Worm (Caenorhabditis elegans): Measurements from ENCODE around the gene mrpl-20.
A peak's percentile ranks its signal among the peaks of the same experiment; 100 is the strongest.

Gene mrpl-20

DNA sequence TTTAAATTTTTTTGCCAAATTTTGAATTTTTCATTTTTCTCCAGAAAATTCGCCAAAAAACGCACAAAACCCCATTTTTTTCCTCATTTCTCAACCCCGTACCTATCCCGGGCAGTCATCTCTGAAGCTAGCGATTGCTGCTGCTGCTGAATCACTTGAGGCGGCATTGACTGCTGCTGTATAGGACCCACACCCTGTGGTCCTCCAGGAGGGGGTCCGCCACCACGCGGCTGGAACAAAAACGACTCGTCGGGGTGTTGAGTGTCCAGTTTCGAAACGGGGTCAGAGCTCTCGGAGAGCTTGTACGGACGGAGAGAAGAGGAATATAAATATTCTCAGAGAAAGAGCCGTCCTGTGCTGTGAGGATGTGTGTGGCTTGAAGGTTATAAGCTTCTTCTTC, 7.7 kb upstream of the mrpl-20 start, which contains the start of gene sam-10:
Gene sam-10 (minus strand): TSS at position 167 of the 400 bp plus-strand sequence.
- TF ChIP-seq grh-1 (GFP tag; IDR thresholded peaks at IDR 0.05), result no peak
- TF ChIP-seq mab-9 (GFP tag; IDR thresholded peaks at IDR 0.05), result no peak
- TF ChIP-seq nhr-19 (GFP tag; conservative IDR thresholded peaks at IDR 0.05), result no peak
- no peak for TF ChIP-seq dsc-1 (tag; optimal IDR thresholded peaks at IDR 0.05)
- no peak for TF ChIP-seq Y116A8C.19 (tag; optimal IDR thresholded peaks at IDR 0.05; ENCODE audit: borderline replicate concordance)
- no peak for TF ChIP-seq C04F5.9 (tag; optimal IDR thresholded peaks at IDR 0.05)

DNA sequence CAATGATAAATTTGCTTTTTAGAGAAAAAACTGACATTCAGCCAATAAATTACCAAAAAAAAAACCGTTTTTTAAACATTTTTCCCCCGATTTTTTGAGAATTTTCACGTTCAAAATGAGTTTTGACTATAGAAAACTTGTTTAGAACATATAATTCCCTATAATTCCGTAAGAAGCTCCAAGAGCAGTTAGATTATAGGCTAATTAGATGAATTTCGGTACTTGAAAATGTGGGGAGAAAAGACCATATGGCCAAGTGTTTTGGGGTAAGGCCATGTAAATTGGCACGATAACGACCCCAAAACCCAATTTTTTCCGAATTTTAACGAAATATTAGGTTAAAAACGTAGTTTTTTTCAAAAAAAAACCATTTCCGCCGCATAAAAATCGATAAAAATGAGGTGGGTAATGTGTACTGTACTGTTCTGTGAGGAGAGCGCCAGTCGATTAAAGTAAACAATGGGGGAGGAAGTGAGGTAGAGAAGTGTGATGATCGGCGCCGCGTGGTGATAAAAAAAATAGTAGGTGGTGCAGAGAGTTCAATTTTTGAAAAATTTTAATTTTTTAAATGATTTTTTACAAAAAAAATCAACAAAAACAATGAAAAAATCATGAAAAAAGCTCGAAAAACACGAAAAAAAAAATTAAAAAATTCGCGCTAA, 4.8 kb upstream of the mrpl-20 start:
- TF ChIP-seq skn-1 (tag; optimal IDR thresholded peaks at IDR 0.05) (peak; percentile 18), nhr-76 (tag; optimal IDR thresholded peaks at IDR 0.05) (no peak)

DNA sequence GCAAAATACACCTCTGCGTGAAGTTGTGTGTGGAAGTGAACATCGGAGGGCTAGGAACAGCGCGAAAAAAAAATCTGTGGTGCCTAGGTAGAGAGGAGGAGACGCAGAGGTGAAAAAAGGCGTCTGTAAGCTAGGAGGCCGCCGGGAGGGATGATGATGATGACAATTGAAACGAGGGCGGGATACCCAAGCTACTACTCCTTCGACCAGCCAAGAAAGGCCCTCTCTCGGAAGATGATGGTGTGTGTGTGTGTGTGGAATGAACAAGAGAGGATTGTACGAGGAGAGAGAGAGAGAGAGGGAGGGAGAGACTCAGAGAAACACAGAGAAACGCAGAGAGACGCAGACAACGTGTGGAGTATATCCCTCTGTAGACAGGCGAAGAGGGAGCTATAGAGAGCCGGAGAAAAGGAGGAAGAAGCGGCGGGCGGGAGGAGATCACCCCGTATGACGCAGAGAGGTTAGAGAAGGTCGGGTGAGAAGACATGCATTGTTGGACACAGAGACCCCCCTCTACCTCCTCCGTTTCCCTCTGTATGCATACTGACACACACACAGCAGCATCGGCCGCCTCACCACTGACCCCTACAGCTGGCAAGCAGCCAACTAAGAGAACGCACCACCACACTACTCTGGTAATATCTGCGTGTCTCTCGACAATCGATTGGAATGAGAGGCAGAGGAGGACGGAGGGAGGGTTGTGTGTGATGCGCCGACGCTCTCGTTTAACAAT, 2.9 kb upstream of the mrpl-20 start:
- TF ChIP-seq rnt-1 (tag; optimal IDR thresholded peaks at IDR 0.05) (peak; percentile 61), nhr-20 (tag; optimal IDR thresholded peaks at IDR 0.05) (peak; percentile 85), efl-1 (optimal IDR thresholded peaks at IDR 0.05) (peak; percentile 74 to 86), efl-1 (GFP tag; optimal IDR thresholded peaks at IDR 0.05 in 1 of 2) (peak; percentile 33 to 92), mef-2 (tag; optimal IDR thresholded peaks at IDR 0.05) (no peak), nhr-76 (tag; optimal IDR thresholded peaks at IDR 0.05) (no peak), ceh-88 (GFP tag; IDR thresholded peaks at IDR 0.05) (peak; percentile 58; the same call in 1 of the 2 replicates), lin-14 (GFP tag; optimal IDR thresholded peaks at IDR 0.05) (peak; percentile 99), lin-15B (tag; optimal IDR thresholded peaks at IDR 0.05) (peak; percentile 27), isw-1 (GFP tag; IDR thresholded peaks at IDR 0.05) (peak; percentile 71), ztf-4 (tag; optimal IDR thresholded peaks at IDR 0.05) (peak; percentile 82), swsn-7 (tag; optimal IDR thresholded peaks at IDR 0.05) (peak; percentile 91), zag-1 (tag; optimal IDR thresholded peaks at IDR 0.05) (peak; percentile 10), pag-3 (tag; optimal IDR thresholded peaks at IDR 0.05; ENCODE audit: borderline replicate concordance, insufficient read depth) (no peak), unc-62 (GFP tag; optimal IDR thresholded peaks at IDR 0.05) (no peak), nhr-19 (GFP tag; conservative IDR thresholded peaks at IDR 0.05) (peak; percentile 81), C34B4.2 (tag; optimal IDR thresholded peaks at IDR 0.05) (no peak), skn-1 (tag; optimal IDR thresholded peaks at IDR 0.05) (peak; percentile 63), hlh-4 (tag; optimal IDR thresholded peaks at IDR 0.05) (no peak), dpl-1 (GFP tag; optimal IDR thresholded peaks at IDR 0.05) (peak; percentile 14 to 42 (median 40)), fos-1 (tag; optimal IDR thresholded peaks at IDR 0.05) (peak; percentile 45), egl-13 (tag; optimal IDR thresholded peaks at IDR 0.05) (peak; percentile 90), nhr-28 (tag; optimal IDR thresholded peaks at IDR 0.05) (no peak), grh-1 (GFP tag; IDR thresholded peaks at IDR 0.05) (peak; percentile 60), tlp-1 (tag; optimal IDR thresholded peaks at IDR 0.05) (no peak), snpc-4 (tag; optimal IDR thresholded peaks at IDR 0.05) (peak; percentile 54), ama-1 (optimal IDR thresholded peaks at IDR 0.05) (no peak), blmp-1 (tag; optimal IDR thresholded peaks at IDR 0.05) (no peak), snu-23 (GFP tag; optimal IDR thresholded peaks at IDR 0.05) (peak; percentile 94), pqm-1 (tag; optimal IDR thresholded peaks at IDR 0.05) (no peak), ceh-82 (tag; optimal IDR thresholded peaks at IDR 0.05) (peak; percentile 49 to 64 (median 51)), lin-39 (tag; optimal IDR thresholded peaks at IDR 0.05) (peak; percentile 3), aha-1 (tag; optimal IDR thresholded peaks at IDR 0.05) (no peak), mep-1 (tag; optimal IDR thresholded peaks at IDR 0.05) (peak; percentile 49), mdl-1 (tag; optimal IDR thresholded peaks at IDR 0.05) (peak in 1 of 2 experiments; percentile 73), F16B12.6 (tag; optimal IDR thresholded peaks at IDR 0.05) (no peak), ceh-63 (GFP tag; optimal IDR thresholded peaks at IDR 0.05) (peak; percentile 40), xbp-1 (tag; optimal IDR thresholded peaks at IDR 0.05) (peak; percentile 68), alr-1 (tag; optimal IDR thresholded peaks at IDR 0.05; ENCODE audit: borderline replicate concordance) (no peak), dsc-1 (tag; optimal IDR thresholded peaks at IDR 0.05) (peak; percentile 78), ceh-8 (GFP tag; optimal IDR thresholded peaks at IDR 0.05) (peak; percentile 70), zip-4 (GFP tag; optimal IDR thresholded peaks at IDR 0.05) (no peak), nhr-85 (tag) (peak; percentile 80), C04F5.9 (tag; optimal IDR thresholded peaks at IDR 0.05) (peak; percentile 48)

Measured in whole organism, L1 larva.